Worm (Caenorhabditis elegans): Measurements from ENCODE around the gene C07A12.7.

The C07A12.7 gene

ce11 chrX:4523315-4523714 is 1.4 kb upstream of the C07A12.7 start:
- TF ChIP-seq ZK546.5 (tag; optimal IDR thresholded peaks at IDR 0.05): no peak
- no peak for TF ChIP-seq R02D3.7 (tag; optimal IDR thresholded peaks at IDR 0.05)
- TF ChIP-seq dmd-4 (tag; optimal IDR thresholded peaks at IDR 0.05): no peak
- TF ChIP-seq fos-1 (tag; optimal IDR thresholded peaks at IDR 0.05): no peak
- no peak for TF ChIP-seq skn-1 (tag; optimal IDR thresholded peaks at IDR 0.05)
- no peak for TF ChIP-seq blmp-1 (tag; optimal IDR thresholded peaks at IDR 0.05; ENCODE audit: insufficient read depth)
- no peak for TF ChIP-seq ztf-4 (tag; optimal IDR thresholded peaks at IDR 0.05)
- TF ChIP-seq lin-39 (tag; optimal IDR thresholded peaks at IDR 0.05): no peak
- TF ChIP-seq sem-4 (tag; optimal IDR thresholded peaks at IDR 0.05): no peak
- TF ChIP-seq ceh-82 (tag; optimal IDR thresholded peaks at IDR 0.05): no peak
- no peak for TF ChIP-seq lsy-2 (tag; optimal IDR thresholded peaks at IDR 0.05)
- TF ChIP-seq nhr-21 (tag; optimal IDR thresholded peaks at IDR 0.05): no peak
- TF ChIP-seq gmeb-1 (tag; optimal IDR thresholded peaks at IDR 0.05): no peak
- TF ChIP-seq lin-13 (GFP tag; optimal IDR thresholded peaks at IDR 0.05): no peak
- no peak for TF ChIP-seq zag-1 (tag; optimal IDR thresholded peaks at IDR 0.05)
- TF ChIP-seq elt-1 (tag; optimal IDR thresholded peaks at IDR 0.05): no peak

ce11 chrX:4521166-4521565 is 778 bp downstream of the C07A12.7 start:
- TF ChIP-seq ama-1 (optimal IDR thresholded peaks at IDR 0.05): no peak
- peak; percentile 27 for TF ChIP-seq unc-55 (GFP tag; optimal IDR thresholded peaks at IDR 0.05)

- no peak for TF ChIP-seq nhr-6 (tag; optimal IDR thresholded peaks at IDR 0.05)
- peak; percentile 74 for TF ChIP-seq nhr-21 (tag; optimal IDR thresholded peaks at IDR 0.05)
- TF ChIP-seq crh-2 (tag; optimal IDR thresholded peaks at IDR 0.05): peak; percentile 25
- TF ChIP-seq sma-3 (GFP tag; optimal IDR thresholded peaks at IDR 0.05): peak; percentile 38
- TF ChIP-seq elt-1 (tag; optimal IDR thresholded peaks at IDR 0.05): no peak
- peak; percentile 63 for TF ChIP-seq nhr-25 (tag; optimal IDR thresholded peaks at IDR 0.05)
- TF ChIP-seq ama-1 (optimal IDR thresholded peaks at IDR 0.05): no peak
- peak; percentile 73 for TF ChIP-seq blmp-1 (tag; optimal IDR thresholded peaks at IDR 0.05; ENCODE audit: insufficient read depth)
- TF ChIP-seq ztf-1 (GFP tag; conservative IDR thresholded peaks at IDR 0.05): no peak
- TF ChIP-seq elt-3 (tag; optimal IDR thresholded peaks at IDR 0.05): no peak
Measured at ce11 chrX:4519968-4520367, 2.0 kb downstream of the C07A12.7 start.

ce11 chrX:4516758-4517157 is 5.2 kb downstream of the C07A12.7 start:
- TF ChIP-seq ceh-82 (tag; optimal IDR thresholded peaks at IDR 0.05): no peak
- TF ChIP-seq lsy-2 (tag; optimal IDR thresholded peaks at IDR 0.05): peak in 1 of 2 experiments; percentile 38
- TF ChIP-seq sma-9 (GFP tag; optimal IDR thresholded peaks at IDR 0.05): peak; percentile 21
- TF ChIP-seq sma-9 (tag; optimal IDR thresholded peaks at IDR 0.05): no peak
- peak; percentile 5 for TF ChIP-seq nhr-129 (tag; optimal IDR thresholded peaks at IDR 0.05)
- TF ChIP-seq blmp-1 (tag; optimal IDR thresholded peaks at IDR 0.05; ENCODE audit: insufficient read depth): no peak
- peak; percentile 37 for TF ChIP-seq unc-55 (GFP tag; optimal IDR thresholded peaks at IDR 0.05)
- peak; percentile 50 for TF ChIP-seq C34F6.9 (tag; optimal IDR thresholded peaks at IDR 0.05)

ce11 chrX:4513657-4514143 is 8.2 kb downstream of the C07A12.7 start, which contains the start of gene spr-3:
Gene spr-3, plus strand, starts transcription at chrX:4514093.
- no peak for TF ChIP-seq R02D3.7 (tag; optimal IDR thresholded peaks at IDR 0.05)
- TF ChIP-seq unc-55 (GFP tag; optimal IDR thresholded peaks at IDR 0.05): peak; percentile 3

- no peak for TF ChIP-seq mdl-1 (tag; optimal IDR thresholded peaks at IDR 0.05)
- TF ChIP-seq ZK546.5 (tag; optimal IDR thresholded peaks at IDR 0.05): no peak
- no peak for TF ChIP-seq alr-1 (tag; optimal IDR thresholded peaks at IDR 0.05)
- TF ChIP-seq nhr-21 (tag; optimal IDR thresholded peaks at IDR 0.05): no peak
- TF ChIP-seq nhr-237 (tag; optimal IDR thresholded peaks at IDR 0.05): no peak
Measured at ce11 chrX:4508209-4508608, 13.7 kb downstream of the C07A12.7 start, which contains the start of gene rhi-1. Gene rhi-1, plus strand, starts transcription at chrX:4508509.

All from whole organism, L2 larva.